Fruit fly (Drosophila melanogaster): ENCODE data around the gene CG15534.
A peak's percentile ranks its signal among the peaks of the same experiment; 100 is the strongest.

- TF ChIP-seq acj6 (GFP tag; optimal IDR thresholded peaks at IDR 0.05) (no peak), CG6854 (GFP tag; optimal IDR thresholded peaks at IDR 0.05) (no peak), CG9139 (GFP tag; optimal IDR thresholded peaks at IDR 0.05) (no peak), fd59A (GFP tag; optimal IDR thresholded peaks at IDR 0.05) (no peak), Hr38 (GFP tag; optimal IDR thresholded peaks at IDR 0.05) (no peak), dsx (GFP tag; optimal IDR thresholded peaks at IDR 0.05; ENCODE audit: poor library complexity, severe bottlenecking) (peak; percentile 13), pdm3 (GFP tag; optimal IDR thresholded peaks at IDR 0.05) (no peak), Eip78C (GFP tag) (no peak), CG6276 (GFP tag; optimal IDR thresholded peaks at IDR 0.05) (no peak), CG11294 (GFP tag; IDR thresholded peaks at IDR 0.05) (no peak)
Measured at dm6 chr3R:30389096-30389495, 42.8 kb upstream of the CG15534 start.
